Fruit fly (Drosophila melanogaster): ENCODE measurements around the gene CG3808.

The CG3808 gene

DNA sequence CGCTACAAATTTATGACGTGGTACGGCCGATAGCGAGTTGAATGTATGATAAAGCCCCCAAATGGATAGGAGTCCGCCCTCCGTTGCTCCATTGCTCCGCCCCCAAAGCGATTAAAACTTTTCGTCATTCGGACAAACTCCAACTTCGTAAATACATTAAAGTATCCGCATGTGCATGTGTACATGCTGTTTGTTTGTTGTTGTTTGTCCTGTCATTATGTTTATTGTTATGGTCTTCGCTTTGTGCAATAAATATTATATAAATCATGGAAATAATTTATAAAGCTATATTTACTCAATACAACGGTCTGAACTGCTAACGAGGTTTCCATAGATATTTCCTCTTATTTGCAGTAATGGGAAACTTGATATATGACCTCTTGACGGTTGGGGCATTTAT lies 36.6 kb upstream of the CG3808 start:
- TF ChIP-seq CG11617 (GFP tag; optimal IDR thresholded peaks at IDR 0.05) (no peak), kay (GFP tag; ENCODE audit: borderline replicate concordance) (no peak), CG7101 (tag; optimal IDR thresholded peaks at IDR 0.05) (no peak), Crg-1 (GFP tag; optimal IDR thresholded peaks at IDR 0.05) (no peak), CG1620 (GFP tag; optimal IDR thresholded peaks at IDR 0.05) (no peak), CG12768 (GFP tag; optimal IDR thresholded peaks at IDR 0.05) (no peak), toe (GFP tag; optimal IDR thresholded peaks at IDR 0.05) (no peak), Hr96 (GFP tag; optimal IDR thresholded peaks at IDR 0.05) (no peak), ovo (GFP tag; optimal IDR thresholded peaks at IDR 0.05) (no peak), cic (GFP tag; optimal IDR thresholded peaks at IDR 0.05) (no peak), CG5204 (GFP tag; optimal IDR thresholded peaks at IDR 0.05) (no peak), Clk (GFP tag; optimal IDR thresholded peaks at IDR 0.05) (no peak), tj (GFP tag; optimal IDR thresholded peaks at IDR 0.05) (no peak), cnc (optimal IDR thresholded peaks at IDR 0.05) (no peak), CG14711 (tag; optimal IDR thresholded peaks at IDR 0.05) (no peak), Mnt (GFP tag; optimal IDR thresholded peaks at IDR 0.05) (no peak), pad (GFP tag; optimal IDR thresholded peaks at IDR 0.05) (no peak), CG33017 (tag; optimal IDR thresholded peaks at IDR 0.05) (no peak)

DNA sequence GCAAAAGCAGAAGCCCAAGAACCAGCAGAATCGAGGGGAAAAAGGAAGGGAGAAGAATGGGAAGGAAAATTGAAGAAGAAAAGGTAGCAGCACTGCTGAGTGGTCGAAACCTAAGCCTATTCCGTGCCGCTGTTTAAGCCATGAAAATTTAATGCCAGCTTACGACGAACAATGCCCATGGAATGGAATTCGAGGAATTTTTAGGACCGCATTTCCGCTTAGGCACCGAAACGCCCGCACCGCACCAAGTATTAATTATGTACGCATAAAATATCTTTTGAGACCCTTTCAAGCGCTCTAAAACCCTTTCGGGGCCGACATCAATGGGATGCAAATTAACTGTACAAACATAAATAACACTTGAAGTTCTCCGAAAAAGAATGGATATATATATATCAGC lies 35.7 kb upstream of the CG3808 start:
- TF ChIP-seq ovo (GFP tag; optimal IDR thresholded peaks at IDR 0.05) = no peak
- no peak for TF ChIP-seq CG14711 (tag; optimal IDR thresholded peaks at IDR 0.05)
- TF ChIP-seq Clk (GFP tag; optimal IDR thresholded peaks at IDR 0.05) = no peak
- no peak for TF ChIP-seq Crg-1 (GFP tag; optimal IDR thresholded peaks at IDR 0.05)
- TF ChIP-seq pad (GFP tag; optimal IDR thresholded peaks at IDR 0.05) = no peak
- no peak for TF ChIP-seq Hr96 (GFP tag; optimal IDR thresholded peaks at IDR 0.05)
- no peak for TF ChIP-seq CG33017 (tag; optimal IDR thresholded peaks at IDR 0.05)
- no peak for TF ChIP-seq toe (GFP tag; optimal IDR thresholded peaks at IDR 0.05)
- no peak for TF ChIP-seq cic (GFP tag; optimal IDR thresholded peaks at IDR 0.05)
- TF ChIP-seq CG5204 (GFP tag; optimal IDR thresholded peaks at IDR 0.05) = no peak
- no peak for TF ChIP-seq tj (GFP tag; optimal IDR thresholded peaks at IDR 0.05)
- no peak for TF ChIP-seq cnc (optimal IDR thresholded peaks at IDR 0.05)
- TF ChIP-seq kay (GFP tag; ENCODE audit: borderline replicate concordance) = no peak
- no peak for TF ChIP-seq CG1620 (GFP tag; optimal IDR thresholded peaks at IDR 0.05)

DNA sequence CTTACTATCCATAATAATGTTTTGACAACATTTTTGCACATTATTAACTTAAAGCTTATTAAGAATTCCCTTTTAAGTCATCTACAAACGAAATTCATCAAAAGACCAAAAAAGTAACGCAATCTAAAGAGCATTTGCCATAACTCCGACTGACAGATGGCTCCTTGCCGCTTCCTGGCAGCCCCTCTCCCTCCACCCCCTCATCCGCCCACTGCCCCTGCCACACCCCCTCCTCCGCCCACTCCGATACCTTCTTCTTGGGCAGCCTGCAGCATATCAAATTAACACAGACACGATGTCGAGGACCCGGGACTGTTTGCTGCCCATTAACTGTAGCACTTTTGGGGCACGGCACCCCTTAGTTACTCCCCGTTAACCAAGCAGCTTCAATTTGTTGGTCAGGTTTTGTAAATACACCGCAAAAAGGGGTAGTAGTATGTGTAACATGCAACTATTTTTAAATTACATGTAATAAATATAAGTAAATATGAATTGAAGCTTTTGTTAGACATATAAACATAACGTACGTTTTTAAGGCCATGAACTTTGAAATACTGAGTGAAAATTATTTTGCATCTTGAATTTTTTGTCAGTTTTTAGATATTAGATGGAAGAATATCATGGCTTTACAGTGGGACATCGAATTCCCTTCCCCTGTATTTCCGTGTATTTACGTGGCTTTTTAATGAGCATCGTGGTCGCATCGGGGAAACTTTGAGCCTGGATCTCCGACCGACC lies 34.9 kb upstream of the CG3808 start:
- TF ChIP-seq toe (GFP tag; optimal IDR thresholded peaks at IDR 0.05) = no peak
- TF ChIP-seq pad (GFP tag; optimal IDR thresholded peaks at IDR 0.05) = no peak
- no peak for TF ChIP-seq CG12768 (GFP tag; optimal IDR thresholded peaks at IDR 0.05)
- TF ChIP-seq CG11617 (GFP tag; optimal IDR thresholded peaks at IDR 0.05) = no peak
- TF ChIP-seq CG14711 (tag; optimal IDR thresholded peaks at IDR 0.05) = no peak
- no peak for TF ChIP-seq Crg-1 (GFP tag; optimal IDR thresholded peaks at IDR 0.05)
- no peak for TF ChIP-seq bab1 (GFP tag; optimal IDR thresholded peaks at IDR 0.05)
- no peak for TF ChIP-seq kay (GFP tag; ENCODE audit: borderline replicate concordance)
- TF ChIP-seq Mnt (GFP tag; optimal IDR thresholded peaks at IDR 0.05) = no peak
- no peak for TF ChIP-seq cnc (optimal IDR thresholded peaks at IDR 0.05)
- no peak for TF ChIP-seq cic (GFP tag; optimal IDR thresholded peaks at IDR 0.05)
- TF ChIP-seq CG33017 (tag; optimal IDR thresholded peaks at IDR 0.05) = no peak
- no peak for TF ChIP-seq CG7045 (GFP tag; optimal IDR thresholded peaks at IDR 0.05)
- no peak for TF ChIP-seq Clk (GFP tag; optimal IDR thresholded peaks at IDR 0.05)
- no peak for TF ChIP-seq CG7101 (tag; optimal IDR thresholded peaks at IDR 0.05)
- no peak for TF ChIP-seq CG5204 (GFP tag; optimal IDR thresholded peaks at IDR 0.05)
- no peak for TF ChIP-seq Hr96 (GFP tag; optimal IDR thresholded peaks at IDR 0.05)
- no peak for TF ChIP-seq CG1620 (GFP tag; optimal IDR thresholded peaks at IDR 0.05)
- TF ChIP-seq ovo (GFP tag; optimal IDR thresholded peaks at IDR 0.05) = no peak

DNA sequence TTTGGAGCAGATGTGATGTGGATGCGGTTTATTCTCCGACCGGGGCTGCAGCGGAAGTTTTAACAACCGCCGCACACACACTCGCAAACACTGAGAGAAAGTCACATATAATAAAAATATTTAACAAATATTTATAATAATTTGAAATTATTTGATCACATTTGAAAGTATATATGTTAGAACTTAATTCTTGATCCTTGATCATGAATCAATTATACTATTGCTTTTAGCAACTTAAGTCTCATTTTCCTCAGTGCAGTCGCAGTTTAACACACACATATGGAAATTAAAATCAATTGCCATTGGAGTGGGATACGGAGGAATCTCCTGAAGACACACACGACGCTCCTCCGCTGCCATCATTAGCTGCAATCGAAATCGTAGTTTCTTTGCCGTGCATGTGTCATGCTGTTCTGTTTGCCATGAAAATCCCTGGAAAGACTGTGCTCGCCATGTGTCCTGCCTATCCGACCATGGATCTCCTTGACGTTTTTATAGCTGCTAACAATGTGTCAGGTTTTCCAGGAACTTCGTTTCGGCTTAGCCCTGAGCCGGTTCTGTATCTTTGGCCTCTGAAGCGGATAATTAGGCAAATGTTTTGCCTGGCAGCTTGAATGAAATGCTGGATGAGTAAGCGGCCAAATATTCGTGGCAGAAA lies 32.9 kb upstream of the CG3808 start:
- no peak for TF ChIP-seq cnc (optimal IDR thresholded peaks at IDR 0.05)
- TF ChIP-seq toe (GFP tag; optimal IDR thresholded peaks at IDR 0.05) = no peak
- TF ChIP-seq Clk (GFP tag; optimal IDR thresholded peaks at IDR 0.05) = no peak
- no peak for TF ChIP-seq Crg-1 (GFP tag; optimal IDR thresholded peaks at IDR 0.05)
- TF ChIP-seq pad (GFP tag; optimal IDR thresholded peaks at IDR 0.05) = no peak
- no peak for TF ChIP-seq CG7101 (tag; optimal IDR thresholded peaks at IDR 0.05)
- no peak for TF ChIP-seq CG7045 (GFP tag; optimal IDR thresholded peaks at IDR 0.05)
- TF ChIP-seq CG33017 (tag; optimal IDR thresholded peaks at IDR 0.05) = no peak
- TF ChIP-seq kay (GFP tag; ENCODE audit: borderline replicate concordance) = no peak

DNA sequence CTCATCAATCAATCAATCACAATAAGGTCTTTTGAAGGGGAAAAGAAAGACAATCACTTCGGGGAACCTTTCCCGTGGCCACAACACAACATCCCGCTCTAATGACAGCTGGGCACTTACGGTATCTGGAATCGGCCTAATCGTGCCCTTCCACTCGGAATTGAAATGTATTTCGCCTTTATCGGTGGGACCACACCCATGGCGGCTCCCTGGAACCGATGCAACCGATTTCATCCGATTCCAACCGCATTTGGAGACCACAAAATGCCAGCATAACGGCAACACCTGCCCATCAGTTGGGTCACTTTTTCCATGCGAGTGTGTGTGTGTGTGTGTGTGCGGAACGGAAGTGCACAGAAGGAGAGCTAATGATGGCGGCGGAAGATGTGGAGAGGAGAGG lies 32.3 kb upstream of the CG3808 start:
- no peak for TF ChIP-seq ovo (GFP tag; optimal IDR thresholded peaks at IDR 0.05)
- TF ChIP-seq CG33017 (tag; optimal IDR thresholded peaks at IDR 0.05) = no peak
- no peak for TF ChIP-seq cnc (optimal IDR thresholded peaks at IDR 0.05)
- no peak for TF ChIP-seq tj (GFP tag; optimal IDR thresholded peaks at IDR 0.05)
- no peak for TF ChIP-seq bab1 (GFP tag; optimal IDR thresholded peaks at IDR 0.05)

DNA sequence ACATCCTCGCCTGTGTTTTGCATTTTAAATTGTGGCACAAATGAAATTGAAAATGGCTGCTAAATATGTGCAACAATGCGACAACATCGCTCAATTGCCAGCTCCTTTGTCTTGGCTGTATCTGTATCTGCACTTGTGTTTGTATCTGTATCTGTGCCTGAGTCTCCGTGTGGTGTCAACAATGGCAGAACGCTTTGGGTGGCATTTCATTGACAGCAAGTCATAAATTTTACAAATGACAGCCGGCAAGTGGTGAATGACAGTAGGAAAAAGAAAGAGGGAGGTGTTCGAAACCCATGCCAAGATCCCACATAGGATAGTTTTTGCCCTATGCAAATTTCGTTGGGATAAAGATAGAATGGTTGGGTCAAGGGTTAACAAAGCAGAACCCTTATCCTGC lies 31.4 kb upstream of the CG3808 start:
- TF ChIP-seq CG7101 (tag; optimal IDR thresholded peaks at IDR 0.05) = no peak
- TF ChIP-seq bab1 (GFP tag; optimal IDR thresholded peaks at IDR 0.05) = no peak
